Fruit fly (Drosophila melanogaster): Measurements from ENCODE around the gene CG46467.
A peak's percentile ranks its signal among the peaks of the same experiment; 100 is the strongest.

The CG46467 gene

DNA sequence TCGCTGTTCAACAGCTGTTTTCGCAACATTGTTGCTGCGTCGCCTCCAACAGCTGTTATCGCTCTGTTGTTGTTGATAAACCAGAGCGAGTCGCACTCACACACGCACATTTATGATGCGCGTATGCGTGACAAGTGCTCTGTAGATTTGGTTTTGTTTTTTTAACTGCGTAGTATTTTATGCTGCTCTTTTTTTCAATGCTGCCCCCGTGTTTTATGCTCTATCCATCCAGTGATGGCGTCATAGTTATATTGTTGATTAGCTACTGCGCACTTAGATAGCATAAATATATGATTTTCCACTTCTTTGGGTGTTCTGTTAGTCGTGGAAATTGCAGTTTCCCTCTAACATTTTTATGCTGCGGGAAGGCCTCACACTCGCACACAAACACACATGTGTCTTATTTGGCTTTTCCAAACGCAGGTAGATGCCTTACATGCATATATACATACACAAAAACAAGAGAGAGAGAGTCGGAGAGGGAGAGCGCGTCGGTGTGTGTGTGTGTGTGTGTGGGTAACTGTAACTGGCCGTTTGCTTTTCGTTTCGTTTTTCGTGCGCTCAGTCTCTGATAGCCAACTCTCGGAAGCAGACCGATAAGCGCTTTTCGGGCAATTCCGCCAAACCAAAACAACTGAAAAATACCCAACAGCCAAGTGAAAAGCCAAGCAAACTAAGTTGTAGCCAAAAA lies at the start of gene CG46467, which contains the start of gene Glut4EF:
Gene CG46467 (plus strand): TSS at position 564 of the 691 bp plus-strand sequence.
Gene Glut4EF (plus strand): TSS at position 564 of the 691 bp plus-strand sequence.
- TF ChIP-seq noc (tag; optimal IDR thresholded peaks at IDR 0.05), result peak; percentile 4

DNA sequence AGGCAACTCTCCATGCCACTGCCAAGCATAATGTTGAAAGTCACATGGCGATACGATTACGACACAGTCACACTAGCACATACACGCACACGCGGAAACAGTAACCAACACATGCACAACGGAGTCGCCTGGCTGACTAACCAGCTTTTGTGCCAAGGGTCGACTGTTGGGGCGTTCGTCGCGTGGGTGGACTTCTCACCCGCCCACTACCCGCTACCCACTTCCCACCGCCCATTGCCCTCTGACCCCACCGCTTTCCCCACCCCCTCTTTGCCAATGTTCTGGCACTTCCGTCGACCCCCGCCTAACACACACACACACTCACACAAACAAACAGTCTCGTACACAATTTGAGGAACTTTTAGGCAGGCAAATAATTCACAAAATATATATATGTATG lies 22.8 kb upstream of the CG46467 start:
- no peak for TF ChIP-seq noc (tag; optimal IDR thresholded peaks at IDR 0.05)

DNA sequence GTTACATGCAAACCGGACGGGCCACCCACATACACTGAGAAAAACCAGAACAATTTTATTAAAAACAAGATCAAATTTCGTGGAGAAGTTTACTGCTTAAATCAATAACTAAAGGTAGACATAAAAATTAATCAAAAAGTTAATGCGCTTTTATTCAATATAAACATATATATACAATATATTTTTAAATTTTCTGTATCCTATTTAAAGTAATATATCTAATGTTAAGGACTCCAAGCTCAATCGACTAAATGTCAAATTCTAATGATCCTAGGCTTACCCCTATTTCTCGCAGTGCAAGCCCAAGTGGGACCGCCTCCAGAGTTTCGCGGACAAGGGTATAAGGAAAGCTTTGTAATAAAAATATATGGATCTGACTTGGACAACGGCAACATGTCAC lies 16.7 kb upstream of the CG46467 start:
- no peak for TF ChIP-seq noc (tag; optimal IDR thresholded peaks at IDR 0.05)

DNA sequence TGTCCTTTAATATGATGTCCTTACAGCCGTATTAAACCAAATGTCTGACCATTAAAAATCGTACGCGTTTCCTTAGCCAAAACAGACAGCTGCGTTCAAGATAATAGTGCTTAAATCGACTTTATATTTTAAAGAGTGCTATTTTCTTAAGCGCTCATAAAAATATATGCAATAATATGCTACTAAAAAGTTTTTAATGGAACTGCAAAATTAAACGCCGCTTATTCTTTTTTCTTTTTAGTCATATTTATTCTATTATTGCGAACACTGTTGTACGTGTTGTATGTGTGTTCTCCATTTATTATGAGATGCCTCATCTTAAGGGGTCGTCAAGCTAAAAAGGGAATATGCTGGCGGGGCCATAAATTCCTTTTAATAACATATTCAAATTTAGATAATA lies 13.9 kb upstream of the CG46467 start:
- TF ChIP-seq noc (tag; optimal IDR thresholded peaks at IDR 0.05), result no peak

DNA sequence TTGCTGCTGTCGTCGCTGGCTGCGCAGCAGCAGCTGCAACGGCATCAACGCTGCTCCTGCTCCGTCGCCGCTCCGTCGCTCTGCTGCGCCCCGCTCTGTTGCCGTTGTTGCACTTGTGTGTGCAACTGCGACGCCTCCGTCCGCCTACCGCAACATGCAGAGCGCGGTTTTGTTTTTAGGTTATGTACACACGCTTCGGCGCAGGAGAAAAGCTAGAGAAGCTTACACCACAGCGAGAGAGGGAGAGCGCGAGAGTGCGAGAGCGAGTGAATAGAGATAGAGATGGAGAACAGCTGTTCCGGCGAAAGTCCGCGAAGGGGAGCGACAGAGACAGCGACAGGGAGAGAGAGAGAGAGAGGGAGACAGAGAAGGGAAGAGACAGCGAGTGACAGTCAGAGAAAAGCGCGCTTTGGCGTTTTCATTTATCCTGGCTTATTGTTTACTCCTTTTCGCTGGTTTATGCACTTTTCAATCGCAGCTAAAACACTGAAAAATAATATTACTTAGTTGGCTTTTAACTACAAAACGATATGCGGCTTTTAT lies 8.6 kb upstream of the CG46467 start:
- no peak for TF ChIP-seq noc (tag; optimal IDR thresholded peaks at IDR 0.05)

DNA sequence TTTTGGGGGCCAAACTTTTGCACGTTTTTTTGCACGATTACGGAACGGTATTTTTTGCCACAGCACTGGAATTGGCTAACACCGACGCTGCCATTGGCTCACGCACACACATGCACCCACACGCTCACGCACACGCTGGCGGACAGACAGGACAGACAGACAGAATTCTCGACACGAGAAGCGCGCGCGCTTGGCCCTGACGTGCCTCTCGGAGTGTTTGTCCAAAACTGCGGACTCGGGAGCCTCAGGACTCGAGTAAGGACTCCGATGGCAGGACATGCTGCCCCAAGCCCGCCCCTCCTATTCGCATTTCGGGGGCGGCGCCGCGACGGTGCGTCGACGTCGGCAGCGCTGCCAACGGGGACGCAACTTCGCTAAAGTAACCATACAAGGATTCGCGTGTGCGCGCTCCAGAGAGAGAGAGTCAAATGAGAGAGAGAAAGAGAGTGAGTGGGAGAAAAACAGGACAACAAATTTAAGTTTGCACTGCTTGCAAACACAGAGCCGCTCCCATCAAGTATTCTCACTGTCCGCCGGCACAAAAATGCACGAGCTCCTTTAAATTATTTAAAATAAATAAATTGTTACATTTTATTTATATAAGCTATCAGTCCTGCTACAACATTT lies 6.5 kb upstream of the CG46467 start, which contains the start of gene Teh1:
Gene Teh1 (minus strand): TSS at position 210 of the 627 bp plus-strand sequence.
- TF ChIP-seq noc (tag; optimal IDR thresholded peaks at IDR 0.05), result no peak

DNA sequence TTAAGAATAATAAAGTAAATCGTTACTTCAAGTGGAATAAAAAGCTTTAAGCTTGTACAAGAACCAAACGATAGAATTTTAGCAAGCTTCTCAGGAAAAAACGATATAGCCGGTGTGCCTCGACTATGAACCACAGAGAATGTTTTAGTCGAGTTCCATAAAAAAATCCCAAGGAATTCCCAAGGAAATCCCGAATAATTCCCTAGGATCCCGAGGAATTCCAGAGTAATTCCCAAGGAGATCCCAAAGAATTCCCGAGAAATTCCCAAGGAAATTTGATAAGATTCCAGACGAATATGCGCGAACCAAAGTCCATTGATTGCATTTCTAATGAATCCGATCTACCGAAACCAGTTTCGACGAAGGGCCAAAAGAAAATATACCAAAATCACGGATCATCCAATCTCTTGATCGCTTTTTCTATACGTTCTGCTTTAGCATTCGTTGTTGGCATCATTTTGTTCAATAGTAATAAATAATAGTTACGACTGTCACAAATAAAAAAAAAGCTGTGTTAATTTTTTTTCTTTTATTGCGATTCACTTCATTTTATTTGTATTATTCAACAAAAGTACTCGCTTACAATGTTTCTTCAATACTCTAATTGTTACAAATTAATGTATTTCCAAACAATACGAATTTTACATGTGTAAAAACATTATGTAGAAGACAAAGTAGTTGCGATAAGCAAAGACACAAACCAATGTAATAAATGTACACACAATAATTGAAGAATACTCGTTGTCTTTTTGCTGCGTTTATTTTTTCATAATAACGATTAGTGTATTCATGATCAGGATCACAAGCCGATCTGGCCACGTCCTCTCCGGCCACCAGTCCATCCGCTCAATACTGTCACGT lies 5.7 kb upstream of the CG46467 start:
- TF ChIP-seq noc (tag; optimal IDR thresholded peaks at IDR 0.05), result no peak

DNA sequence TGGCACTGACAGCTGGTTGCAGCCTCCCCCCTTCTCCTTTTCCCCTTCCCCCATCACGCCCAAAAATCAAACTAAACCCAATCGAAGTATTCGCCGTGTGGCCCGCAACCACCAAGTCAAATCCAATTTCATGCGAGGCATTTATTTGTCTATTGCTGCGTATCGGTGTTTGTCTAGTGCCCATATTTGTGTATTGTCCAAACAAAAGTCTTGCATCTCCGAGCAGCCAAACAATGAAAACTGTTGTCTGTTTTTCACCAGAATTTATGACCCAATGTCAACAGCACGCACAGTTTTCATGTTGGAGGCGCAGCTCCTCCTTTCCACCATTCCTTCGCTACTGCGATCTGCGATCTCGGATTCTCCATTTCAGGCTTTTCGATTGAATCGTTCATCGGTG lies 4.5 kb upstream of the CG46467 start:
- TF ChIP-seq noc (tag; optimal IDR thresholded peaks at IDR 0.05), result no peak

DNA sequence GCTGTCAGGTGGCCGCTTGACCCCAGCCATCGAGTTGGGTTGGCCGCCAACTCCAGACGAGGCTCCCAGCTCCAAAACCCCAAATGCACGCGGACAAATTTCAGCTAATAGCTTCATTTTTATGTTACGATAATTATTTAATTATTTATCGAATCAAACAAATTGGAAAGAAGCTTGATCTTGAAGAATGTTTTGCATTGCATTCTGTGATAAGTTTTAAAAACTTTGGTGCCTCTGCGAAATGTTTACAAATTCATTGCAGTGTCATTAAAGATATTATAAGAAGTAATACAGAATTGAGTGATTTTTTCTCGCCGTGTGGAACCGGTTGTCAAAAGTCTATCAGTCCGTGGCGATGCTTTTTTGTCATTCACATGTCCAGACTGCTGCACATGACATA lies 4.1 kb upstream of the CG46467 start:
- TF ChIP-seq noc (tag; optimal IDR thresholded peaks at IDR 0.05), result no peak

DNA sequence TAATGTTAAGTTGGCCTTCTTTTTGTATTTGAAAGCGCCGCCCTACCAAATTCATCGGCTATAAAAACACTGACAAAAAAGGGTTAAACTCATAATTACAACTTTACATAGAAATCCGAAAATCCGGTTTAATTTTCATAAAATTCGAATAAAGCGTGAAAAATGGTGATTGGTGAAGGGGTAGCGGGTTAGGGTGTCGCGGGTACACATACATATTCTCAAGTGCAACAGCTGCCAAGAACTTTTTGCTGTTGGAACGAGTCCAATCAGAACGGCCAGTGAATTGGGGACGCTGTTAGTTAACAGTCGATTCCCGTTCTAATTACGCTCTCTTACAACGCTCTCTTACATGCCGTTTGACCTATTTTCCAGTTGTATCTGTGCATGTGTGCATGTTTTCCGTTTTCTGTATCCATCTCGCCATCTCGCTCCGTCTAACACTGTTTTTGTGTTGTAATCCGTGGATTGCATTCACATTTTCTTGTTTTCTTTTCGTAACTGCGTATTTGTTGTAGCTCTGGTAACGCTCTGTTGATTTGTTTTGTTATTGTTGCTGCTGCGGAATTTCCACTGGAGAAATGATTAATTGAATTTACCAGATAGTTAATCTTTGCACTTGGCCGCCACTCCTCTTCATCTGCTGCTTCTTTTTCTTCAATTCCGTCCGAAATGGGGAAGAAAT lies 2.2 kb upstream of the CG46467 start:
- TF ChIP-seq noc (tag; optimal IDR thresholded peaks at IDR 0.05), result no peak

DNA sequence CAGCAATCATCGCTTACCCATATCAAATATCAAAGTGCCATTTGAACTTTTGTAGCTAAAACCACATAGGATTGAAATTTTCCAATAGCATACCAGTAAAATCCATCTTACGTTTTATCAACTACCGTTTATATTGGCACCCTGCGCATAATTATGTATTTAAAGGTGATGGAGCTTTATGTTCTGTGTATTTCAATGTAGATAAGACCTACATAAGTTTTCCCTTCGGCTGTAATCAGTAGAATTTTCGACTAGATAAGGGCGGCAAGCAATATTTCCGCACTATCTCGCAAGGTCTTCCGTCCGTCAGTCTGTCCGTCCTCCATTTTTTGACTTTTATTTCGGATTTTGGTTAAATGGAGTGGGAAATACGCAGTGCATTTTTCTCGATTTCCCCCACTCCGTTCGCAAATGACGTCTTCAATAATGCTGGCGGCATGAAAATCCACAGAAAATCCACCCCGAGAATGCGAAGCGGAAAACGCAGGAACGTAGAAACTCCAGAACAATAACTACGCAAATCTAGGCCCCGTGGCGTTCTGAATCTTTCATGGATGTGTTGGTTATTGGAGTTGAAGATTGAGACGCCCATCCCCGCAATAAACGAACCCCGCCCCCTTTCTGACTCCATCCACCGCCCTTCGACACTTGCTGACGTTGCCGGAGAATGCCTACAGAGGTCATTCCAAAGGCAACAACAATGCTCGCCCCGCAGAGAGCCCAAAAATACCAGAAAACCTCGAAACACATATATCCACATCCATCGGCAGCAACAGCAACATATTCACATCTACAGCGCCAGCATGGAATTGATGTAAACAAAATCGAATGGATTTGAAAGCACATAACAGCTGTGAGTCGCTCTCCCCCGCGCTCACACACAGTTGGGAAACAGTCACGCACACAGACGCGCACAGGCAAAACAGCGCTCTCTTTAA lies 1.4 kb upstream of the CG46467 start:
- TF ChIP-seq noc (tag; optimal IDR thresholded peaks at IDR 0.05), result no peak

DNA sequence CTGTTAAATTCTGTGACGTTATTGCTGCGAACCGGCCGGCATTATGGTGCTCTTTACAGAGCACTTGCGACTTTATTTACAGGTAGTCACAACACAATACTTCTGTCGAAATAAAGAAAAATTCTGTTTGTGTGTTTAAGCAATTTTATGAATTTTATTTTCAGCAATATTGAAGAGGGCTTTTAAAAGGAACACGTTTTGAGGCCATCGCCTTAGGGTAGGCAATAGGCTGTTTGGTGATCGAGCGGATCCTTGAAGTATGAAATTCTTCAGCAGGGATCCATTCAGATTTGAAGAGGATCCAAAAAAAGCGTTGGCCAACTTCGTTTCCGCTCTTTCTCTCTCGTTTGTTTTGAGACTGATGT lies 746 bp upstream of the CG46467 start:
- TF ChIP-seq noc (tag; optimal IDR thresholded peaks at IDR 0.05), result peak; percentile 71

DNA sequence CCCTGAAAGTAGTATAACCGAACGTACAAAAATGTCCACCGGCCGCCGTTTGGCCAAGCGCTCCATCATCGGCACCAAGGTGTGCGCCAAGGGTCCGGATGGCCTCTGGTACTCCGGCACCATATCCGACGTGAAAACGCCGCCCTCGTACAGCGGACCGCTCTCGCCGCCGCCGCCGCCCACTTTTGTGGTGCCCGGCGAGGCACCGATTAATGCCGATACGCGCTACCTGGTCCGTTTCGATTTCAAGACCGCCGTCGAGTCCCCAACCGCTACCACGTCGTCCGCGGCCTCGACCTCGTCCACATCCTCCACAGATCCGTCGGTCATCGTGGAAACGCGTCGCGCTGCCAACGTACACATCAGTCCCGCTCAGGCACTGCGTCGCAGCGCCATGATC lies 1.2 kb downstream of the CG46467 start:
- no peak for TF ChIP-seq noc (tag; optimal IDR thresholded peaks at IDR 0.05)

DNA sequence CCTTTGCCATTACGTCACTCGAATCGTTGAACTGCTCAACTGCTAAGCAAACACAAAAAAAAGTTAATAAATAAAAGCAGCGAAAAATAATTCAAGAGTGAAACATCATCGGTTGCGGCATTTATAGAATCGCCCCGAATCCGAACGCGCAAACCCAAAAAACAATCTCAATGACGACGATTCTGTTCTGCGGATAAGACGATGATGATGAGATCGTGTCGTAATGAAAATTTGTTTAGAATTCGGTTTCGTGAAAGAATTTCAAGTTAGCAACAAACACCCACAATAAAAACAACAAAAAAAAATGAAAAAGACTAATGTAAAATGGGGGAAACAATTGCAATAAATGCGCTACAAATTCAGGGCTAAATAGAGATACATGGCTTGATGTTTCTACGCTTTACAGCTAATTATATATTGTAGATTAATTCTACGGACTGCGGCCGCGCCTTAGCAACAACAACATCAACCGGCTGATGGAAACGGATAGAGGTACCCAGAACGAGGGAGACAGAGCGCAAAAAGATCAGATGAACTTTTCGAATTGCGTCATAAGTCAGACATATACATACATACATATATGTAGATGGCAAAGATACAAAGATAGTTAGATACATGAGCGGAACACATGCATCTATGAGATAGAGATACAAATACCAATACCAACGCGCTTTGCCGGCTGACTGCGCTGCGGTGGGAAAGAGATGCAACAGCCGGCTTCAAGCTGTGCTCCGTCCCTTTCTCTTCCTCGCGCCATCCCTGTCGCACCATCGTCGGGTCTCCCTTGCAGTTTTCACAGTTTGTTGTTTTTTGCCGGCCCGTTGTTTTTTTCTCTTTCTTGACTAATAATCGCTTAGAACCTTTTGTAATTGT lies 2.9 kb downstream of the CG46467 start:
- no peak for TF ChIP-seq noc (tag; optimal IDR thresholded peaks at IDR 0.05)

All from whole organism, larva.